Fruit fly (Drosophila melanogaster) whole organism, prepupa: ENCODE results near the gene CG2617.

ENCODE experiments used
- Blimp-1 ChIP-seq: fragments of 200-800 bp; sonication (Bioruptor generic); optimal IDR thresholded peaks from 3 replicates; lab custom pipeline; 2017; ENCODE audit warnings: missing biosample characterization, missing genetic modification characterization, mild to moderate bottlenecking, moderate library complexity, missing genetic modification reagents
- CG15336 ChIP-seq: fragments of 200-800 bp; sonication (Bioruptor generic); IDR thresholded peaks from 2 replicates; pipeline ENCODE4 v1.3.6; 2022; ENCODE audit warnings: missing biosample characterization, missing genetic modification characterization
- CG7368 ChIP-seq: fragments of 200-800 bp; sonication (Bioruptor generic); optimal IDR thresholded peaks from 3 replicates; lab custom pipeline; 2016; ENCODE audit warnings: missing biosample characterization, missing genetic modification characterization
- Hr38 ChIP-seq: sonication (Bioruptor generic); optimal IDR thresholded peaks from 2 replicates; lab custom pipeline; 2016; ENCODE audit warnings: missing biosample characterization, missing genetic modification characterization
- Hr39 ChIP-seq: fragments of 200-800 bp; sonication (Bioruptor generic); optimal IDR thresholded peaks from 2 replicates; lab custom pipeline; 2016; ENCODE audit warnings: missing biosample characterization, missing genetic modification characterization
- spab ChIP-seq: fragments of 200-800 bp; sonication (Bioruptor generic); optimal IDR thresholded peaks from 2 replicates; lab custom pipeline; 2017; ENCODE audit warnings: missing biosample characterization, mild to moderate bottlenecking, missing genetic modification characterization, missing genetic modification reagents

DNA sequence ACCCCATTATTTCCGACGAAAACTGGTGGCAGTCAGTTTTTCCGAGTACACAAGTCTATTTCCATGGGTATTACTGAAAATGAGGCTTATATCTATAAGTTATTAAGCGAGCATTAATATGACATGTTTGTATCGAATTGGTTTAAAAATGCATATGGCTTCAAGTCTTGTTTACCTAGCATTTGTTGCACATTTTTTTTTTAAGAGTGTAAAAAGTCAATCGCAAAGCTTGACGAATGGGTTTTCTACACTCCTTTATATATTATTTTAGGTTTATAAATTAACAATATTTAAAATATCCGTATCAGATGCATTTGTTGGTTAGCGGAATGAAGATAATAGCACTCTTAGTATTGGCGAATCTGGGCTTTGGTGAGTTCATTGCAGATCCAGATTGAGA lies 42.3 kb upstream of the CG2617 start, which contains the start of gene CG31680:
- no peak for TF ChIP-seq Hr39 (GFP tag; lab: Kevin White, UChicago)
- no peak for TF ChIP-seq spab
- no peak for TF ChIP-seq Blimp-1 (GFP tag; lab: Kevin White, UChicago)
- no peak for TF ChIP-seq Hr38
- TF ChIP-seq CG7368 (GFP tag; lab: Kevin White, UChicago): no peak
- no peak for TF ChIP-seq CG15336 (GFP tag; lab: Robert Waterston, UW)
